Fruit fly (Drosophila melanogaster) whole organism: ENCODE measurements around the gene Strump.

Experiments used
- CG8478 ChIP-seq: fragments of >200 bp; optimal IDR thresholded peaks from 2 replicates; lab custom pipeline; 2018; ENCODE audit warnings: inconsistent platforms
- Dll ChIP-seq: fragments of >200 bp; optimal IDR thresholded peaks from 2 replicates; lab custom pipeline; 2017
- EcR ChIP-seq, 2 experiments: fragments of >200 bp; optimal IDR thresholded peaks; 2 replicates each; lab custom pipeline; 2017; ENCODE audit warnings: missing biosample characterization in 2 of 2, missing genetic modification characterization in 2 of 2, missing genetic modification reagents in 2 of 2
- pan ChIP-seq: fragments of >200 bp; optimal IDR thresholded peaks from 2 replicates; lab custom pipeline; 2017
- psq ChIP-seq: fragments of >200 bp; optimal IDR thresholded peaks from 2 replicates; lab custom pipeline; 2017
- usp ChIP-seq: fragments of >200 bp; optimal IDR thresholded peaks from 2 replicates; lab custom pipeline; 2017; ENCODE audit warnings: missing biosample characterization, missing genetic modification characterization, mixed read lengths

Strump gene

DNA sequence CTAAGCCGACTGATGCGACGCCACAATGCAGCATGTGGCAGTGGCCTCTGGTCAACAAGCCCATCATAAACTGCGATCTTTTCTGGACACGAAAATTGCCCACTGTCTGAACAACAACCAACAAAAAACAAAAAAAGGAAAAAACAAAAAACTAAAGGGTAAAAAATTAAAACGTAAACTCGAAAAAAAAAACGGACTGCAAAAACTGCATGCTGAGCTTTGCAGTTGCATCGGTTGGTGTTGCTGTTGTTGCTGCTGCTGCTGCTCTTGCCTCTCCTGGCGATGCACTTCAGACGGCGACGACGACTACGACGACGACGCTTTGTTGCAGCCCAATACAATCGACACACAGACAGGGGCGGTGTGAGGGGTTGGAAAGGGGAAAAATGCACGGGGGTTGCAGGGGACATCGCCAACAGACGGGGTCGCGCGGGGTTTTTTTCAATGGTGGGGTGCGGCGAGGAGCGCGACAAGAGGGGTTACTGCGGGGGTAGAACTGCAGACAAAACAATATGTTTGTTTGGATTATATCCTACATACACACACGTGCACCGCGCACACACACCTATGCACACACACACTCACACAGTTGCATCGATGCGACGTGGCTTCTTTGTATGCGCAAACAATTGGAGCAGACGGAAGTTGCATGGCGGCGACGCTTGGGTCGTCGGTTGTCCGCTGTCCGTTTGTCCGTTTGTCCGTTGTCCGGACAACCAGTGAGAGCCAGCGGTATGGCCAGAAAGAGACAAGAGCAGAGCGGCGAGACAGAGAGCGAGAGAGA, 52.2 kb downstream of the Strump start:
- TF ChIP-seq usp (GFP tag; lab: Kevin White, UChicago) (no peak), psq (lab: Kevin White, UChicago) (no peak), pan (lab: Kevin White, UChicago) (no peak), EcR (GFP tag; optimal IDR thresholded peaks at IDR 0.05; lab: Kevin White, UChicago) (no peak), CG8478 (lab: Kevin White, UChicago) (no peak), Dll (lab: Kevin White, UChicago) (peak; percentile 20)

DNA sequence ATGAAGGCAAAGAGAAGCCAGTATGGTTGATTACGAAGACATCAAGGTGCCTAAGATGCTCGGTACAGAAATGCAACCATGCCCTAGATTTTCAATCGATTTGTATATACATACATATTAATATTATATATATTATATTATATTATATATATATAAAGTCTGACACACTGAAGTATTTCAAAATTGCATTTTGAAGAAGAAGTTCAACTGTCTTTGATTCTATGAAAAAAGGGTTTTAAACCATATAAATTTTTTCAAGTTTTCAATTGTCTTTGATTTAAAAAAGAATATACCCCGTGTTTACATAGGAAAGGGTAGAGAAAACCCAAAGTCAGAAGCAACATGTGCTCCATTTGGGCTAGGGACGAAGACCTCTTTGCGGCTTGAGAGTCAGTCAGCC, 53.0 kb downstream of the Strump start:
- TF ChIP-seq CG8478 (lab: Kevin White, UChicago): no peak
- TF ChIP-seq usp (GFP tag; lab: Kevin White, UChicago): no peak
- no peak for TF ChIP-seq Dll (lab: Kevin White, UChicago)
- no peak for TF ChIP-seq psq (lab: Kevin White, UChicago)
- TF ChIP-seq pan (lab: Kevin White, UChicago): no peak
- TF ChIP-seq EcR (GFP tag; optimal IDR thresholded peaks at IDR 0.05; lab: Kevin White, UChicago): no peak
